Worm (Caenorhabditis elegans): ENCODE data around the gene cutl-22.

DNA sequence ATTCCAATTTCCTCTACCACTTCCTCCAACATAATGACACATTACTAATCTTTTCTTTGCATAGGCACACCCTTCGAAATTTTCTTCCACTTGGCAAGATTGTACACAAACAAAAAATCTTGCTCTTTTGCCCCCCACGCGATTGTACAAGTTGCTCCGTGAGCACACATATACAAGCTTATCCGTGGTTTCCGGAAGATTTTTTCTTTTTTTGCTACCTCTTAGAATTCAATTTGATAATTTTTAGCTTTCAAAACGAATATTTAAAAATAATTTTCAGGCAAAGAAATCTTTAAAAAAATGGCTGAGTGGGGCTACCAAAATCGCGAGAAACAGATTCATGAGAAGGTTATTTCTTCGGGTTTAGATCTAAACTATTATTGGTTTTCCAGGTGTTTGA, 28.9 kb upstream of the cutl-22 start, which contains the start of gene Y50D4B.1:
- TF ChIP-seq madf-3 (GFP tag; IDR thresholded peaks at IDR 0.05), result no peak
- TF ChIP-seq let-526 (GFP tag; IDR thresholded peaks at IDR 0.05), result no peak

Measured in whole organism, young adult.